Fruit fly (Drosophila melanogaster): Measurements from ENCODE around the gene CG14153.

- no peak for TF ChIP-seq Myc (optimal IDR thresholded peaks at IDR 0.05)
- no peak for TF ChIP-seq h (optimal IDR thresholded peaks at IDR 0.05)
- no peak for TF ChIP-seq insv (optimal IDR thresholded peaks at IDR 0.05)
- no peak for TF ChIP-seq Sin3A (optimal IDR thresholded peaks at IDR 0.05)
These were observed 13.4 kb upstream of the CG14153 start, which contains the start of gene CG42536 for dm6 chr3L:10629969-10630368.
